Worm (Caenorhabditis elegans): Measurements from ENCODE around the gene ZK666.14.

ce11 chrII:10523031-10523430 lies 28.5 kb downstream of the ZK666.14 start:
- no peak for TF ChIP-seq unc-62 (GFP tag; optimal IDR thresholded peaks at IDR 0.05)
- TF ChIP-seq lin-40 (tag; optimal IDR thresholded peaks at IDR 0.05): no peak
- no peak for TF ChIP-seq hmg-1.2 (GFP tag; IDR thresholded peaks at IDR 0.05)
- TF ChIP-seq efl-1 (GFP tag; optimal IDR thresholded peaks at IDR 0.05): no peak
- TF ChIP-seq K11D2.4 (GFP tag; IDR thresholded peaks at IDR 0.05): no peak

Measured in whole organism, young adult.